Worm (Caenorhabditis elegans): ENCODE measurements around the gene obr-1.

Gene obr-1

DNA sequence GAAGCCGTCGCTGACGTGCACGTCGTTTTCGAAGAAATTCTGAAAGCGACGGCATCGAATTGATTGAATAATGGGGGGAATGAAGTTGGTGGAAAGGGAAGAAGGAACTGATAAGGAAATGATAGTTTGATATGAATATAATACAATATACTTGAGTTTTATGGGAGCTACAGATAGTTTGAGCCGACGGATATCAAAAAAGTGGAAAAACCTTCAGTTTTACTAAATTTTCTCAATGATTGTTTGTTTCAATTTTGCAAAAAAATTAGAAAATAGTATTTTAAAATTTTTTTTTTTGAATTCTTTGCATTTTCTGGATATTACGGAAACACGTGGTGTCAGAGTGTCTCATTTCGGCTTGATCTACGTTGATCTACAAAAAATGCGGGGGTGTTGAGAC is at the start of gene obr-1:
TSS of gene obr-1 (minus strand) at position 101 of the 400 bp plus-strand sequence.
- TF ChIP-seq tbx-2 (tag; optimal IDR thresholded peaks at IDR 0.05) (no peak), ceh-63 (GFP tag; optimal IDR thresholded peaks at IDR 0.05) (no peak), nhr-85 (tag) (no peak), zag-1 (tag; optimal IDR thresholded peaks at IDR 0.05) (no peak), lin-13 (GFP tag; optimal IDR thresholded peaks at IDR 0.05) (no peak), grh-1 (GFP tag; IDR thresholded peaks at IDR 0.05) (no peak), jun-1 (tag; optimal IDR thresholded peaks at IDR 0.05) (no peak), nhr-20 (tag; optimal IDR thresholded peaks at IDR 0.05) (no peak), ces-1 (GFP tag; optimal IDR thresholded peaks at IDR 0.05) (no peak), mep-1 (tag; optimal IDR thresholded peaks at IDR 0.05) (no peak)

DNA sequence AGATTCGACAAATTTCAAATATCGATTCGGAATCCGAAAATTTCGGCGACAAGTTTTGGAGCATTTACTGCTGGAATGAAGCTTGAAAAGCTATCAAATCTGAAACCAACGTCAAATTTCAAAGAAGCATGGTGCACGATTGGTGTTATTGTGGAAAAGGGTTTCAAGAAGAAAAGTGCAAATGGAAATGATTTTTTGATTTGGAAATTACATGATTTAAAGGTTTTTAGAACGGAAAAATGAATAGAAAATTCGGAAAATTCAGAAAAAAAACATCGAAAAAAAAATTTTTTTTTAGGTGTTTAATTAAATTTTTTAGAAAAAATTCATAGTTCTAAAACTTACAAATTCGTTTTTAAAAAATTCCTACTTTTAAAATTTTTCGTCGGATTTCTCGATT is 47.4 kb upstream of the obr-1 start, which contains the start of gene teg-1:
TSS of gene teg-1 (minus strand) at position 101 of the 400 bp plus-strand sequence.
- TF ChIP-seq efl-1 (optimal IDR thresholded peaks at IDR 0.05) (no peak), efl-1 (GFP tag; optimal IDR thresholded peaks at IDR 0.05 in 1 of 2) (peak in 1 of 2 experiments; percentile 62), nhr-76 (tag; optimal IDR thresholded peaks at IDR 0.05) (no peak)

DNA sequence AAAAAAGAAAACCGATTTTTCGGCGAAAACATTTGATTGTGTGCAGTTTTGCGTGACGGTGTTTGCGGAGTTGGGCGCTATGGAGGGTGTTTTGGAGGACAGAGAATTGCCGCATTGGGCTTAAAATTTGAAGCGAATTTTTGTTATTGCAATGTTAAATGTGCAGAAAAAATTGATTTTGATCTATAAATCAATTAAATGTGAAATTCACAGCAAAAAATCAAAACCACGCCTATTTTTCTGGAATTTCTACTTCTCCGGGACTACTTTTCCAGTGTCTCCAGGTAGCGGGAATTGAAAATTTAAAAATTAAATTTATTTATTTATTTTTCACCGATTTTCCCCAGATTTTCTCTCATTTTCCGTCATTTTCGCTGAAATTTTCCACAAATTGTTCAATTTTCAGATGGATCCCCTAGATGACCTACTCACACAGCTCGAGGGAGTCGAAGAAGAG is 46.5 kb upstream of the obr-1 start, which contains the start of gene mcm-10:
TSS of gene mcm-10 (plus strand) at position 407 of the 457 bp plus-strand sequence.
- TF ChIP-seq sup-37 (GFP tag; optimal IDR thresholded peaks at IDR 0.05) = peak; percentile 2
- TF ChIP-seq Y116A8C.19 (tag; optimal IDR thresholded peaks at IDR 0.05; ENCODE audit: borderline replicate concordance) = peak; percentile 71
- no peak for TF ChIP-seq lin-39 (tag; optimal IDR thresholded peaks at IDR 0.05)
- no peak for TF ChIP-seq nhr-28 (tag; optimal IDR thresholded peaks at IDR 0.05)
- peak; percentile 84 for TF ChIP-seq fkh-4 (tag; optimal IDR thresholded peaks at IDR 0.05; ENCODE audit: borderline replicate concordance)
- TF ChIP-seq aly-2 (tag; optimal IDR thresholded peaks at IDR 0.05) = peak; percentile 75
- no peak for TF ChIP-seq rnt-1 (tag; optimal IDR thresholded peaks at IDR 0.05)
- TF ChIP-seq irx-1 (tag; optimal IDR thresholded peaks at IDR 0.05) = peak; percentile 84
- TF ChIP-seq unc-130 (tag; optimal IDR thresholded peaks at IDR 0.05) = peak; percentile 41
- peak; percentile 91 for TF ChIP-seq fkh-8 (tag; optimal IDR thresholded peaks at IDR 0.05)
- TF ChIP-seq lin-35 (GFP tag; optimal IDR thresholded peaks at IDR 0.05) = peak; percentile 89 to 94
- peak; percentile 80 for TF ChIP-seq isw-1 (GFP tag; IDR thresholded peaks at IDR 0.05)
- no peak for TF ChIP-seq nhr-11 (tag; optimal IDR thresholded peaks at IDR 0.05)
- peak; percentile 72 for TF ChIP-seq ceh-90 (tag; optimal IDR thresholded peaks at IDR 0.05)
- TF ChIP-seq lin-15B (tag; optimal IDR thresholded peaks at IDR 0.05) = peak; percentile 36
- peak; percentile 68 for TF ChIP-seq fkh-10 (GFP tag; optimal IDR thresholded peaks at IDR 0.05)
- TF ChIP-seq pqm-1 (tag; optimal IDR thresholded peaks at IDR 0.05) = no peak
- no peak for TF ChIP-seq nhr-76 (tag; optimal IDR thresholded peaks at IDR 0.05)
- peak; percentile 62 for TF ChIP-seq ceh-8 (GFP tag; optimal IDR thresholded peaks at IDR 0.05)
- peak; percentile 82 for TF ChIP-seq unc-86 (tag; optimal IDR thresholded peaks at IDR 0.05)
- TF ChIP-seq egl-13 (tag; optimal IDR thresholded peaks at IDR 0.05) = peak; percentile 86
- TF ChIP-seq snu-23 (GFP tag; optimal IDR thresholded peaks at IDR 0.05) = peak; percentile 92
- TF ChIP-seq hlh-4 (tag; optimal IDR thresholded peaks at IDR 0.05) = peak; percentile 53
- peak; percentile 52 for TF ChIP-seq fos-1 (tag; optimal IDR thresholded peaks at IDR 0.05)
- peak; percentile 84 for TF ChIP-seq swsn-7 (tag; optimal IDR thresholded peaks at IDR 0.05)
- peak; percentile 17 for TF ChIP-seq blmp-1 (tag; optimal IDR thresholded peaks at IDR 0.05)
- TF ChIP-seq sox-4 (tag; optimal IDR thresholded peaks at IDR 0.05) = peak; percentile 91
- TF ChIP-seq grh-1 (GFP tag; IDR thresholded peaks at IDR 0.05) = peak; percentile 55
- TF ChIP-seq nhr-85 (tag) = peak; percentile 95
- no peak for TF ChIP-seq lir-3 (tag; optimal IDR thresholded peaks at IDR 0.05; ENCODE audit: poor library complexity)
- peak; percentile 77 for TF ChIP-seq snpc-4 (tag; optimal IDR thresholded peaks at IDR 0.05)
- peak; percentile 71 for TF ChIP-seq nhr-19 (GFP tag; conservative IDR thresholded peaks at IDR 0.05)
- peak; percentile 50 for TF ChIP-seq lin-13 (GFP tag; optimal IDR thresholded peaks at IDR 0.05)
- peak; percentile 66 to 82 for TF ChIP-seq lsy-2 (tag; optimal IDR thresholded peaks at IDR 0.05)
- TF ChIP-seq nhr-90 (tag; optimal IDR thresholded peaks at IDR 0.05; ENCODE audit: poor library complexity) = peak; percentile 92
- TF ChIP-seq sptf-1 (tag; optimal IDR thresholded peaks at IDR 0.05) = no peak
- TF ChIP-seq lin-14 (GFP tag; optimal IDR thresholded peaks at IDR 0.05) = no peak
- TF ChIP-seq xbp-1 (tag; optimal IDR thresholded peaks at IDR 0.05) = peak; percentile 89
- TF ChIP-seq mdl-1 (tag; optimal IDR thresholded peaks at IDR 0.05) = peak in 1 of 2 experiments; percentile 20
- no peak for TF ChIP-seq skn-1 (tag; optimal IDR thresholded peaks at IDR 0.05)
- no peak for TF ChIP-seq ztf-4 (tag; optimal IDR thresholded peaks at IDR 0.05)
